Worm (Caenorhabditis elegans) whole organism, early embryonic: ENCODE data around the gene F01E11.18.

ENCODE experiments used
- aly-1 ChIP-seq: sonication (generic microtip); optimal IDR thresholded peaks from 2 replicates; lab custom pipeline; 2016; ENCODE audit warnings: missing genetic modification characterization, missing compliant biosample characterization
- ama-1 ChIP-seq: fragments of 150-350 bp; optimal IDR thresholded peaks from 2 replicates; lab custom pipeline; 2014
- ceh-36 ChIP-seq: sonication (generic microtip); optimal IDR thresholded peaks from 2 replicates; lab custom pipeline; 2016; ENCODE audit warnings: missing genetic modification characterization, inconsistent platforms, missing compliant biosample characterization
- tbx-37 ChIP-seq: fragments of 200-800 bp; sonication (Bioruptor generic); conservative IDR thresholded peaks from 2 replicates; pipeline ENCODE4 v1.3.6; 2022; ENCODE audit warnings: missing genetic modification reagents, missing genetic modification characterization, missing compliant biosample characterization

DNA sequence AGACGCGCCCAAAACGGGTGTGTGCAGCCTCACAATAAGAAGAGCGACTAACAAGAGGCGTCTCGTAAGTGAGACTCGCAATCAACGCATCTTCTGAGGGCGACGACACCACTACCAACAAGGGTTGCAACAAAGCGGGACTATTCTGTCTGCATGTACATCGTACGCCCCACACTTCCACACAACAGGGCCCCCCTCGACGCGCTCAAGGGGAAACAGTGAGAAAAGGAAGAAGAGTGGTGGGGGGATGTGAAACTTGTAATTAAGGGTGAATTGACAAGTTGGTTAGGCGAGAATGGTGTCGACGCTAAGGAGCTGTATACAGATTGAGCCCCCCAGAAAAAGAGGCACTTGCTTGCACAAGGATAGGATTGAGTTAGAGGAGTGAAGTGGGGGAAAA, 36.1 kb upstream of the F01E11.18 start:
- TF ChIP-seq ama-1 (lab: Kevin White, UChicago): no peak
- no peak for TF ChIP-seq aly-1
- no peak for TF ChIP-seq tbx-37
- TF ChIP-seq ceh-36 (tag; lab: Kevin White, UChicago): no peak
